Worm (Caenorhabditis elegans) whole organism, L1 larva: ENCODE results near the gene fbxl-3.

Experiments used
- ceh-63 ChIP-seq: fragments of 200-800 bp; sonication (Bioruptor generic); optimal IDR thresholded peaks from 2 replicates; lab custom pipeline; 2018; ENCODE audit warnings: mild to moderate bottlenecking, missing genetic modification characterization, missing compliant biosample characterization
- ces-1 ChIP-seq: fragments of 150-350 bp; optimal IDR thresholded peaks from 2 replicates; lab custom pipeline; 2014; ENCODE audit warnings: missing biosample characterization, missing genetic modification reagents, missing genetic modification characterization
- elt-3 ChIP-seq, 6 experiments: fragments of 150-350 bp in 1 of 6; sonication (generic microtip); optimal IDR thresholded peaks; 2 replicates each; lab custom pipeline; 2017 to 2018; ENCODE audit warnings: missing biosample characterization in 6 of 6, missing genetic modification characterization in 6 of 6, inconsistent platforms in 1 of 6
- fkh-8 ChIP-seq: sonication (generic microtip); optimal IDR thresholded peaks from 2 replicates; lab custom pipeline; 2016; ENCODE audit warnings: mild to moderate bottlenecking, missing genetic modification characterization, missing compliant biosample characterization
- mep-1 ChIP-seq: fragments of 150-350 bp; optimal IDR thresholded peaks from 2 replicates; lab custom pipeline; 2014; ENCODE audit warnings: missing biosample characterization, missing genetic modification characterization
- nhr-77 ChIP-seq: fragments of 150-350 bp; optimal IDR thresholded peaks from 2 replicates; lab custom pipeline; 2014; ENCODE audit warnings: missing biosample characterization, missing genetic modification characterization

ce11 chrII:5393090-5393489 is 5.6 kb downstream of the fbxl-3 start, which contains the start of gene brap-2:
- TF ChIP-seq mep-1 (tag; lab: Kevin White, UChicago) (no peak), ces-1 (GFP tag; lab: Kevin White, UChicago) (no peak), elt-3 (tag; optimal IDR thresholded peaks at IDR 0.05; lab: Kevin White, UChicago) (no peak), ceh-63 (no peak), nhr-77 (tag; lab: Kevin White, UChicago) (no peak), fkh-8 (tag; lab: Kevin White, UChicago) (no peak)
